Worm (Caenorhabditis elegans): ENCODE data around the gene Y67H2A.10.

Gene Y67H2A.10

ce11 chrIV:13240078-13240841 is 49.0 kb downstream of the Y67H2A.10 start, which contains the start of gene rpl-12 (continued):
- TF ChIP-seq mdt-29 (GFP tag; IDR thresholded peaks at IDR 0.05) (peak; percentile 88), zip-11 (GFP tag; IDR thresholded peaks at IDR 0.05) (no peak), daf-8 (GFP tag; IDR thresholded peaks at IDR 0.05) (no peak), nhr-48 (tag; optimal IDR thresholded peaks at IDR 0.05) (peak; percentile 92), nhr-41 (GFP tag; IDR thresholded peaks at IDR 0.05) (peak; percentile 71), fkh-10 (GFP tag; optimal IDR thresholded peaks at IDR 0.05) (peak; percentile 100), T26A8.4 (GFP tag; IDR thresholded peaks at IDR 0.05) (peak; percentile 98), duxl-1 (tag; optimal IDR thresholded peaks at IDR 0.05; ENCODE audit: poor library complexity) (peak; percentile 93), dmd-8 (GFP tag; IDR thresholded peaks at IDR 0.05) (0 out of 2 replicates have a peak, but pooled peaks have one; percentile 41), unc-39 (tag; optimal IDR thresholded peaks at IDR 0.05) (no peak), ztf-11 (tag; optimal IDR thresholded peaks at IDR 0.05) (no peak), ceh-20 (GFP tag; IDR thresholded peaks at IDR 0.05) (peak; percentile 99), T20F7.1 (GFP tag; optimal IDR thresholded peaks at IDR 0.05) (peak; percentile 96), nhr-237 (tag; optimal IDR thresholded peaks at IDR 0.05) (peak; percentile 43), mep-1 (tag; optimal IDR thresholded peaks at IDR 0.05) (peak; percentile 99), ceh-82 (tag; optimal IDR thresholded peaks at IDR 0.05) (peak; percentile 22), nhr-25 (tag; optimal IDR thresholded peaks at IDR 0.05; ENCODE audit: borderline replicate concordance, insufficient read depth) (peak; percentile 96), F37D6.2 (tag; optimal IDR thresholded peaks at IDR 0.05) (peak; percentile 96), nhr-102 (tag; optimal IDR thresholded peaks at IDR 0.05) (peak; percentile 98), ama-1 (optimal IDR thresholded peaks at IDR 0.05) (peak; percentile 93), mes-2 (tag; optimal IDR thresholded peaks at IDR 0.05; ENCODE audit: poor library complexity, severe bottlenecking) (peak; percentile 99), snpc-4 (tag; optimal IDR thresholded peaks at IDR 0.05) (peak; percentile 23), lin-1 (GFP tag; IDR thresholded peaks at IDR 0.05) (peak; percentile 90), ceh-44 (GFP tag; IDR thresholded peaks at IDR 0.05) (peak; percentile 81; the same call in 1 of the 2 replicates), tra-1 (GFP tag; IDR thresholded peaks at IDR 0.05) (peak; percentile 98), fos-1 (tag; optimal IDR thresholded peaks at IDR 0.05) (peak; percentile 65), mdl-1 (tag; optimal IDR thresholded peaks at IDR 0.05) (peak in 1 of 2 experiments; percentile 89), madf-9 (GFP tag; conservative IDR thresholded peaks at IDR 0.05) (peak; percentile 97), lir-3 (tag; optimal IDR thresholded peaks at IDR 0.05) (peak; percentile 41), F10B5.3 (tag; optimal IDR thresholded peaks at IDR 0.05) (peak; percentile 90), snpc-1.2 (GFP tag; IDR thresholded peaks at IDR 0.05) (peak; percentile 74), daf-12 (tag; optimal IDR thresholded peaks at IDR 0.05) (no peak), vab-7 (GFP tag; IDR thresholded peaks at IDR 0.05) (peak; percentile 97), egl-27 (tag; optimal IDR thresholded peaks at IDR 0.05) (no peak), Y75B8A.6 (GFP tag; IDR thresholded peaks at IDR 0.05) (peak; percentile 97), lin-38 (GFP tag; IDR thresholded peaks at IDR 0.05) (peak; percentile 100), Y48G9A.11 (GFP tag; IDR thresholded peaks at IDR 0.05) (peak; percentile 87), nhr-77 (tag; optimal IDR thresholded peaks at IDR 0.05) (peak; percentile 98), zfp-3 (GFP tag; conservative IDR thresholded peaks at IDR 0.05) (peak; percentile 97), tag-97 (GFP tag; IDR thresholded peaks at IDR 0.05) (no peak), sdz-12 (GFP tag; optimal IDR thresholded peaks at IDR 0.05) (peak; percentile 46), aly-2 (tag; optimal IDR thresholded peaks at IDR 0.05) (peak; percentile 70), nhr-28 (tag; optimal IDR thresholded peaks at IDR 0.05) (peak; percentile 96), php-3 (GFP tag; IDR thresholded peaks at IDR 0.05) (peak; percentile 93), spr-1 (tag; optimal IDR thresholded peaks at IDR 0.05) (peak; percentile 97), saeg-2 (GFP tag; IDR thresholded peaks at IDR 0.05) (peak; percentile 94), lim-7 (GFP tag; IDR thresholded peaks at IDR 0.05) (peak; percentile 54; the same call in 1 of the 2 replicates), ceh-62 (tag; optimal IDR thresholded peaks at IDR 0.05) (no peak), hif-1 (tag; optimal IDR thresholded peaks at IDR 0.05) (peak; percentile 82 to 95), mxl-2 (GFP tag; conservative IDR thresholded peaks at IDR 0.05) (peak; percentile 88)

Data from whole organism, L4 larva.